Worm (Caenorhabditis elegans): ENCODE results near the gene glb-34.

The glb-34 gene

DNA sequence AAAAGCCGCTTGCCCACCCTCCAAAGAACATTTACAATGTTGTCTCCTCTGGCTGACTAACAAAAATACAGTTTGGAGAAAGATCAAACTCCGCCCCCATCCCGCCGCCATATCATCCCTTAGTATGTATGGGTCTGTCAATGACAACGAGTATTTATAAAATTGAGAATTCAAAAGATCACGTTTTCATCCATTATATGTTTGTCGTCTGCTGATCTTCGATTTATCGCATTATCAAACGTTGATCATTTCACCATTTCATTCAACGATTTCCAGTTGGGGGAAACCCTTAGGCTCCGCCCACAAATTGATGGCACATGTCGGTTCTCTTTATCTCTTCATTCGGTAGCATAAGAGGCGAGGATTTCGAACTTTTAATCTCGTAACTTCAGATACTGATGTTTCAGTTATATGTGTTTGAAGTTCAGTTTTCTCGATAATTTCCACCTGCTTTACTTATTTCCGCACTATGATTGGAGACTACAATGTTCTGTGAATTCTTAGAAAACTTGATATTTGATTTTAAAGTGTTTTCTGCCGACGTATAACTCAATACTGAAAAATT, 41.8 kb upstream of the glb-34 start (continued):
- no peak for TF ChIP-seq lsy-2 (tag; optimal IDR thresholded peaks at IDR 0.05)
- TF ChIP-seq lin-13 (GFP tag; optimal IDR thresholded peaks at IDR 0.05), result no peak
- TF ChIP-seq rnt-1 (tag; optimal IDR thresholded peaks at IDR 0.05), result no peak
- no peak for TF ChIP-seq alr-1 (tag; optimal IDR thresholded peaks at IDR 0.05; ENCODE audit: borderline replicate concordance)
- peak; percentile 57 for TF ChIP-seq snu-23 (GFP tag; optimal IDR thresholded peaks at IDR 0.05)
- TF ChIP-seq mab-9 (GFP tag; IDR thresholded peaks at IDR 0.05), result no peak
- TF ChIP-seq sox-4 (tag; optimal IDR thresholded peaks at IDR 0.05), result no peak
- peak; percentile 5 for TF ChIP-seq ztf-4 (tag; optimal IDR thresholded peaks at IDR 0.05)
- no peak for TF ChIP-seq pqm-1 (tag; optimal IDR thresholded peaks at IDR 0.05)
- peak; percentile 21 for TF ChIP-seq dsc-1 (tag; optimal IDR thresholded peaks at IDR 0.05)
- TF ChIP-seq ceh-88 (GFP tag; IDR thresholded peaks at IDR 0.05), result no peak
- TF ChIP-seq ceh-63 (GFP tag; optimal IDR thresholded peaks at IDR 0.05), result no peak
- no peak for TF ChIP-seq ets-5 (GFP tag; IDR thresholded peaks at IDR 0.05)
- peak; percentile 63 to 93 (median 80) for TF ChIP-seq elt-3 (tag; optimal IDR thresholded peaks at IDR 0.05)
- no peak for TF ChIP-seq hlh-4 (tag; optimal IDR thresholded peaks at IDR 0.05)
- no peak for TF ChIP-seq unc-62 (GFP tag; optimal IDR thresholded peaks at IDR 0.05)
- TF ChIP-seq hlh-17 (GFP tag; optimal IDR thresholded peaks at IDR 0.05; ENCODE audit: borderline replicate concordance), result no peak
- no peak for TF ChIP-seq efl-1 (optimal IDR thresholded peaks at IDR 0.05)
- peak in 1 of 2 experiments; percentile 66 for TF ChIP-seq efl-1 (GFP tag; optimal IDR thresholded peaks at IDR 0.05 in 1 of 2)
- TF ChIP-seq nhr-71 (tag; optimal IDR thresholded peaks at IDR 0.05), result peak; percentile 80
- no peak for TF ChIP-seq hpl-2 (GFP tag; optimal IDR thresholded peaks at IDR 0.05)
- TF ChIP-seq ceh-82 (tag; optimal IDR thresholded peaks at IDR 0.05), result no peak
- no peak for TF ChIP-seq sup-37 (GFP tag; optimal IDR thresholded peaks at IDR 0.05)
- TF ChIP-seq nhr-20 (tag; optimal IDR thresholded peaks at IDR 0.05), result peak; percentile 87
- TF ChIP-seq fkh-10 (GFP tag; optimal IDR thresholded peaks at IDR 0.05), result no peak
- no peak for TF ChIP-seq nhr-28 (tag; optimal IDR thresholded peaks at IDR 0.05)
- peak; percentile 77 for TF ChIP-seq nhr-19 (GFP tag; conservative IDR thresholded peaks at IDR 0.05)
- no peak for TF ChIP-seq skn-1 (tag; optimal IDR thresholded peaks at IDR 0.05)
- TF ChIP-seq zip-4 (GFP tag; optimal IDR thresholded peaks at IDR 0.05), result no peak
- TF ChIP-seq vab-15 (tag; optimal IDR thresholded peaks at IDR 0.05), result peak; percentile 5
- TF ChIP-seq aly-2 (tag; optimal IDR thresholded peaks at IDR 0.05), result no peak
- TF ChIP-seq unc-86 (tag; optimal IDR thresholded peaks at IDR 0.05), result no peak
- TF ChIP-seq grh-1 (GFP tag; IDR thresholded peaks at IDR 0.05), result peak; percentile 45
- TF ChIP-seq ces-1 (GFP tag; optimal IDR thresholded peaks at IDR 0.05), result no peak
- TF ChIP-seq sptf-1 (tag; optimal IDR thresholded peaks at IDR 0.05), result no peak
- TF ChIP-seq ceh-90 (tag; optimal IDR thresholded peaks at IDR 0.05), result no peak
- no peak for TF ChIP-seq ama-1 (optimal IDR thresholded peaks at IDR 0.05)
- peak; percentile 33 for TF ChIP-seq unc-130 (tag; optimal IDR thresholded peaks at IDR 0.05)
- TF ChIP-seq fos-1 (tag; optimal IDR thresholded peaks at IDR 0.05), result no peak
- TF ChIP-seq swsn-7 (tag; optimal IDR thresholded peaks at IDR 0.05), result no peak
- no peak for TF ChIP-seq C04F5.9 (tag; optimal IDR thresholded peaks at IDR 0.05)
- peak; percentile 94 for TF ChIP-seq nhr-85 (tag)
- peak in 1 of 2 experiments; percentile 31 for TF ChIP-seq lin-35 (GFP tag; optimal IDR thresholded peaks at IDR 0.05)
- TF ChIP-seq C16A3.4 (tag; optimal IDR thresholded peaks at IDR 0.05), result no peak
- TF ChIP-seq egl-27 (tag; optimal IDR thresholded peaks at IDR 0.05), result no peak
- TF ChIP-seq mep-1 (tag; optimal IDR thresholded peaks at IDR 0.05), result no peak
- no peak for TF ChIP-seq C34B4.2 (tag; optimal IDR thresholded peaks at IDR 0.05)
- TF ChIP-seq blmp-1 (tag; optimal IDR thresholded peaks at IDR 0.05), result peak; percentile 71
- no peak for TF ChIP-seq egl-13 (tag; optimal IDR thresholded peaks at IDR 0.05)
- TF ChIP-seq xbp-1 (tag; optimal IDR thresholded peaks at IDR 0.05), result peak; percentile 10
- no peak for TF ChIP-seq nhr-12 (tag; optimal IDR thresholded peaks at IDR 0.05)
- TF ChIP-seq F16B12.6 (tag; optimal IDR thresholded peaks at IDR 0.05), result no peak
- TF ChIP-seq pax-3 (tag; optimal IDR thresholded peaks at IDR 0.05), result no peak
- no peak for TF ChIP-seq zag-1 (tag; optimal IDR thresholded peaks at IDR 0.05)

Data from whole organism, L1 larva.